ENCODE assay signal across 3 fruit fly cellular contexts in the genomic region with DNA sequence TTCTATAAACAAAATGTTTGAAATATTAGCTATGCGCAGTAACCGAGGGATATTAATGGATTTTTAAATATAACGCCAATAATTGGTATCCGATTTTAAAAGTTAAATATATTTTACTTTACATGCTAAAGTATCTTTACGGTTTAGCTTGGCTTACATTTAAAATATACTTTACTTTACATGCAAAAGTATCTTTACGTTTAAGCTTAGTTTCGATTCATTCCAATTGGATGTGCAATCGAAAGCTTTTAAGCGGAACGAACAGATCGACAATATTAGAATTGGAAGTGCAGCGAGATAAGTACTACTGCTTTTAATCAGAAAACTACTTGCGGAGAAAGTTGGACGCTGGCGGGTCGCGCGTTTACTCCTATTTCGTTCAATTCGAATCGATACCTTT.
TF ChIP-seq lines count a peak whose summit lies in the region.

No protein-coding gene starts in this region.

- peak; percentile 74 for TF ChIP-seq CTCF in whole organism, embryonic (GFP tag; optimal IDR thresholded peaks at IDR 0.05; lab: Kevin White, UChicago)

TF ChIP-seq in Kc167, 6 proteins besides CTCF, POLR2A, EP300 and RAD21:
- TF ChIP-seq insv (optimal IDR thresholded peaks at IDR 0.05; lab: Kevin White, UChicago), result peak; percentile 92
- no peak for TF ChIP-seq psq (optimal IDR thresholded peaks at IDR 0.05; lab: Kevin White, UChicago)
- TF ChIP-seq ttk (optimal IDR thresholded peaks at IDR 0.05; lab: Kevin White, UChicago), result no peak

TF ChIP-seq in whole organism, embryonic, 481 proteins besides CTCF, POLR2A, EP300 and RAD21:
- TF ChIP-seq chinmo (GFP tag; IDR thresholded peaks at IDR 0.05; lab: Robert Waterston, UW; ENCODE audit: partially characterized antibody) (peak; percentile 52; the same call in 1 of the 4 replicates), CG12744 (GFP tag; optimal IDR thresholded peaks at IDR 0.05; lab: Kevin White, UChicago) (no peak), ems (GFP tag; optimal IDR thresholded peaks at IDR 0.05; lab: Kevin White, UChicago) (no peak), CG31365 (tag; optimal IDR thresholded peaks at IDR 0.05; lab: Kevin White, UChicago) (peak; percentile 4), Med (GFP tag; lab: Kevin White, UChicago) (no peak), bbx (GFP tag; IDR thresholded peaks at IDR 0.05; lab: Robert Waterston, UW; ENCODE audit: partially characterized antibody) (peak; percentile 42; the same call in 1 of the 2 replicates), amos (GFP tag; IDR thresholded peaks at IDR 0.05; lab: Robert Waterston, UW; ENCODE audit: partially characterized antibody) (peak; percentile 36; the same call in 1 of the 2 replicates), ranshi (GFP tag; IDR thresholded peaks at IDR 0.05; lab: Robert Waterston, UW) (no peak), Dp (GFP tag; optimal IDR thresholded peaks at IDR 0.05; lab: Kevin White, UChicago) (peak; percentile 11), CG16863 (GFP tag; optimal IDR thresholded peaks at IDR 0.05; lab: Kevin White, UChicago) (no peak), CG4730 (GFP tag; IDR thresholded peaks at IDR 0.05; lab: Robert Waterston, UW) (no peak), Eip74EF (GFP tag; optimal IDR thresholded peaks at IDR 0.05; lab: Kevin White, UChicago) (no peak), tll (GFP tag; optimal IDR thresholded peaks at IDR 0.05; lab: Kevin White, UChicago) (no peak), E2f2 (GFP tag; IDR thresholded peaks at IDR 0.05; lab: Robert Waterston, UW) (0 out of 2 replicates have a peak, but pooled peaks have one; percentile 10), lilli (GFP tag; optimal IDR thresholded peaks at IDR 0.05; lab: Kevin White, UChicago) (no peak), CG30020 (tag; optimal IDR thresholded peaks at IDR 0.05; lab: Kevin White, UChicago) (no peak), Bgb (GFP tag; IDR thresholded peaks at IDR 0.05; lab: Robert Waterston, UW; ENCODE audit: partially characterized antibody) (peak; percentile 55), peb (GFP tag; IDR thresholded peaks at IDR 0.05; lab: Robert Waterston, UW) (no peak), CG9817 (tag; optimal IDR thresholded peaks at IDR 0.05; lab: Kevin White, UChicago) (no peak), bsh (GFP tag; optimal IDR thresholded peaks at IDR 0.05; lab: Kevin White, UChicago) (no peak), H2.0 (GFP tag; IDR thresholded peaks at IDR 0.05; lab: Robert Waterston, UW) (no peak), Hr39 (optimal IDR thresholded peaks at IDR 0.05; lab: Kevin White, UChicago) (no peak), CG43689 (GFP tag; IDR thresholded peaks at IDR 0.05; lab: Robert Waterston, UW) (no peak), Myb (GFP tag; optimal IDR thresholded peaks at IDR 0.05; lab: Kevin White, UChicago) (peak; percentile 15), insv (GFP tag; optimal IDR thresholded peaks at IDR 0.05; lab: Kevin White, UChicago) (peak in 1 of 2 experiments; percentile 46), CG8478 (optimal IDR thresholded peaks at IDR 0.05; lab: Kevin White, UChicago) (no peak)

TF ChIP-seq in whole organism, wandering third instar larva, 38 proteins besides CTCF, POLR2A, EP300 and RAD21:
- TF ChIP-seq usp (GFP tag; optimal IDR thresholded peaks at IDR 0.05; lab: Kevin White, UChicago), result no peak
- peak; percentile 10 for TF ChIP-seq brk (GFP tag; optimal IDR thresholded peaks at IDR 0.05; lab: Kevin White, UChicago)
- no peak for TF ChIP-seq Hnf4 (GFP tag; optimal IDR thresholded peaks at IDR 0.05; lab: Kevin White, UChicago)
TF ChIP-seq in whole organism, wandering third instar larva: peak in this region for 1.
